Worm (Caenorhabditis elegans) whole organism, L3 larva: ENCODE measurements around the gene rmh-2.
A peak's percentile ranks its signal among the peaks of the same experiment; 100 is the strongest.

ENCODE experiments used
- ama-1 ChIP-seq: fragments of 150-350 bp; optimal IDR thresholded peaks from 2 replicates; lab custom pipeline; 2018
- ceh-16 ChIP-seq: sonication (generic microtip); optimal IDR thresholded peaks from 2 replicates; lab custom pipeline; 2017; ENCODE audit warnings: missing biosample characterization, missing genetic modification characterization
- ceh-82 ChIP-seq: fragments of 150-350 bp; optimal IDR thresholded peaks from 2 replicates; lab custom pipeline; 2014; ENCODE audit warnings: missing biosample characterization, missing genetic modification characterization
- egl-27 ChIP-seq: sonication (generic microtip); optimal IDR thresholded peaks from 4 replicates; lab custom pipeline; 2017; ENCODE audit warnings: missing biosample characterization, missing genetic modification reagents, missing genetic modification characterization
- elt-2 ChIP-seq: sonication (generic microtip); optimal IDR thresholded peaks from 2 replicates; lab custom pipeline; 2016; ENCODE audit warnings: missing genetic modification reagents, mild to moderate bottlenecking, missing genetic modification characterization, missing compliant biosample characterization
- fkh-10 ChIP-seq: sonication (generic microtip); optimal IDR thresholded peaks from 2 replicates; lab custom pipeline; 2017; ENCODE audit warnings: missing biosample characterization, missing genetic modification reagents, missing genetic modification characterization
- fos-1 ChIP-seq: fragments of 150-350 bp; optimal IDR thresholded peaks from 2 replicates; lab custom pipeline; 2014; ENCODE audit warnings: missing biosample characterization, missing genetic modification characterization
- lin-15B ChIP-seq: fragments of 150-350 bp; optimal IDR thresholded peaks from 2 replicates; lab custom pipeline; 2014; ENCODE audit warnings: missing biosample characterization, missing genetic modification characterization
- lin-39 ChIP-seq: fragments of 150-350 bp; optimal IDR thresholded peaks from 2 replicates; lab custom pipeline; 2018; ENCODE audit warnings: missing biosample characterization, missing genetic modification reagents, missing genetic modification characterization
- nhr-77 ChIP-seq: fragments of 150-350 bp; optimal IDR thresholded peaks from 2 replicates; lab custom pipeline; 2014; ENCODE audit warnings: missing biosample characterization, missing genetic modification characterization
- pqm-1 ChIP-seq: fragments of 150-350 bp; optimal IDR thresholded peaks from 2 replicates; lab custom pipeline; 2017; ENCODE audit warnings: missing biosample characterization, missing genetic modification characterization, inconsistent platforms

DNA sequence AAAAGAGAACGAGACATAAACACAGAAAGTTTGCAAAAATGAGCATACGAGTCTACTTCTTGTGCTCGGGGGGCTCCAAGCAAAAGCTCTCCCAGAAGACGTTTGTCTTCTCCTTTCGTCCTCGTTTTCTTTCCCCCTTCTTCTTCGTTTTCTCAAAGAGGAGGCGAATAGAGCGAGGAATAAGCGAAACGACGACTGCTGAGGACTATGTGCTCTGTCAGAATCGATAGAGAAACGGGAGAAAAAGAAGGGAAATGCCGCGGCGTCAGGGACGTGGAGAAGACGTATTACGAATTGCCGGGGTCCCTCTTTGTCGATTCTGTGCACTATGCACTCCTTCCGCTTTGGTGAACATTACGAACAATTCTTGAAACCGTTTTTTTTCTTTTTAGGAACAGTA, 47.9 kb upstream of the rmh-2 start:
- TF ChIP-seq ceh-82 (tag; lab: Kevin White, UChicago) (no peak), ama-1 (lab: Kevin White, UChicago) (no peak), pqm-1 (tag; lab: Kevin White, UChicago) (no peak), elt-2 (tag; lab: Kevin White, UChicago) (no peak), egl-27 (tag; lab: Kevin White, UChicago) (no peak), lin-39 (tag; lab: Kevin White, UChicago) (peak; percentile 59), ceh-16 (tag; lab: Kevin White, UChicago) (no peak), fkh-10 (GFP tag; lab: Kevin White, UChicago) (no peak), lin-15B (no peak), fos-1 (no peak), nhr-77 (no peak)
